Fruit fly (Drosophila melanogaster): ENCODE data around the gene CG9953.

The CG9953 gene

dm6 chr3L:7013568-7014305, 44.3 kb downstream of the CG9953 start (continued):
- TF ChIP-seq CG15073 (GFP tag; optimal IDR thresholded peaks at IDR 0.05) (no peak), ac (GFP tag; optimal IDR thresholded peaks at IDR 0.05) (no peak), ftz-f1 (GFP tag; optimal IDR thresholded peaks at IDR 0.05) (no peak), nom (GFP tag; optimal IDR thresholded peaks at IDR 0.05) (no peak), CG9797 (GFP tag; optimal IDR thresholded peaks at IDR 0.05) (no peak), CG4854 (GFP tag; optimal IDR thresholded peaks at IDR 0.05) (no peak), dpn (GFP tag; optimal IDR thresholded peaks at IDR 0.05) (peak in 1 of 2 experiments; percentile 58), Bgb (GFP tag; IDR thresholded peaks at IDR 0.05; ENCODE audit: partially characterized antibody) (peak; percentile 70; the same call in 1 of the 2 replicates), lab (GFP tag; optimal IDR thresholded peaks at IDR 0.05) (no peak), az2 (GFP tag; optimal IDR thresholded peaks at IDR 0.05) (no peak), gem (tag; optimal IDR thresholded peaks at IDR 0.05) (peak; percentile 42), Antp (GFP tag; optimal IDR thresholded peaks at IDR 0.05) (no peak), CG3847 (GFP tag; IDR thresholded peaks at IDR 0.05) (no peak), CG6813 (GFP tag; optimal IDR thresholded peaks at IDR 0.05) (no peak), ro (GFP tag; IDR thresholded peaks at IDR 0.05) (no peak), ase (GFP tag; IDR thresholded peaks at IDR 0.05) (peak; percentile 70; the same call in 2 of the 3 replicates), CG32772 (GFP tag; IDR thresholded peaks at IDR 0.05) (peak; percentile 38; the same call in 1 of the 2 replicates), tap (tag; optimal IDR thresholded peaks at IDR 0.05) (no peak), unpg (GFP tag; optimal IDR thresholded peaks at IDR 0.05) (no peak), Poxn (GFP tag; IDR thresholded peaks at IDR 0.05) (no peak), mirr (GFP tag; optimal IDR thresholded peaks at IDR 0.05) (no peak), CG12942 (GFP tag; optimal IDR thresholded peaks at IDR 0.05) (no peak), inv (GFP tag; IDR thresholded peaks at IDR 0.05; ENCODE audit: partially characterized antibody) (peak; percentile 18; the same call in 1 of the 2 replicates), Six4 (GFP tag; optimal IDR thresholded peaks at IDR 0.05) (no peak), peb (GFP tag; IDR thresholded peaks at IDR 0.05) (no peak), gcm2 (GFP tag; optimal IDR thresholded peaks at IDR 0.05) (no peak), CG3163 (GFP tag; optimal IDR thresholded peaks at IDR 0.05) (no peak), Oaz (GFP tag; IDR thresholded peaks at IDR 0.05) (peak; percentile 25; the same call in 1 of the 2 replicates), cad (GFP tag; optimal IDR thresholded peaks at IDR 0.05) (no peak), zf30C (GFP tag; optimal IDR thresholded peaks at IDR 0.05) (no peak), odd (GFP tag; optimal IDR thresholded peaks at IDR 0.05) (no peak), CG7271 (tag; optimal IDR thresholded peaks at IDR 0.05) (no peak), NC2α (GFP tag; optimal IDR thresholded peaks at IDR 0.05) (no peak), CG1602 (GFP tag; optimal IDR thresholded peaks at IDR 0.05) (no peak), sim (GFP tag; IDR thresholded peaks at IDR 0.05) (no peak), NfI (GFP tag; optimal IDR thresholded peaks at IDR 0.05) (peak; percentile 44), HmgD (GFP tag; optimal IDR thresholded peaks at IDR 0.05) (no peak), CG17186 (GFP tag; optimal IDR thresholded peaks at IDR 0.05) (no peak), caup (GFP tag; optimal IDR thresholded peaks at IDR 0.05; ENCODE audit: severe bottlenecking) (peak; percentile 35), hb (GFP tag; IDR thresholded peaks at IDR 0.05; ENCODE audit: partially characterized antibody) (no peak), zen (tag; optimal IDR thresholded peaks at IDR 0.05) (no peak), CG11093 (GFP tag; IDR thresholded peaks at IDR 0.05) (no peak; the same call in 2 of the 3 replicates), GATAe (GFP tag; conservative IDR thresholded peaks at IDR 0.05) (no peak), Xrp1 (GFP tag; IDR thresholded peaks at IDR 0.05) (peak; percentile 29; the same call in 1 of the 2 replicates), CG17359 (tag; optimal IDR thresholded peaks at IDR 0.05) (peak; percentile 27), C15 (GFP tag; IDR thresholded peaks at IDR 0.05) (no peak), sd (tag; optimal IDR thresholded peaks at IDR 0.05) (no peak), CG15269 (tag; optimal IDR thresholded peaks at IDR 0.05) (peak; percentile 48), dmrt11E (tag; optimal IDR thresholded peaks at IDR 0.05) (no peak)

All from whole organism, embryonic.